Worm (Caenorhabditis elegans) whole organism, mixed stage, embryonic: ENCODE data around the gene marg-1.

Source experiments
- M03D4.4 ChIP-seq: sonication (generic microtip); optimal IDR thresholded peaks from 2 replicates; lab custom pipeline; 2017; ENCODE audit warnings: mild to moderate bottlenecking, missing genetic modification characterization, missing compliant biosample characterization
- blmp-1 ChIP-seq: fragments of 150-350 bp; optimal IDR thresholded peaks from 2 replicates; lab custom pipeline; 2014; ENCODE audit warnings: missing biosample characterization, missing genetic modification characterization
- ces-1 ChIP-seq: fragments of 150-350 bp; optimal IDR thresholded peaks from 2 replicates; lab custom pipeline; 2014; ENCODE audit warnings: missing biosample characterization, missing genetic modification reagents, missing genetic modification characterization
- elt-1 ChIP-seq: sonication (generic microtip); optimal IDR thresholded peaks from 2 replicates; lab custom pipeline; 2017; ENCODE audit warnings: missing genetic modification characterization, mild to moderate bottlenecking, missing compliant biosample characterization, antibody characterized with exemption, moderate library complexity, borderline replicate concordance; ENCODE audit not compliant: insufficient read depth
- elt-3 ChIP-seq: fragments of 150-350 bp; optimal IDR thresholded peaks from 2 replicates; lab custom pipeline; 2014; ENCODE audit warnings: missing biosample characterization, missing genetic modification characterization
- nhr-12 ChIP-seq: fragments of 150-350 bp; optimal IDR thresholded peaks from 2 replicates; lab custom pipeline; 2014; ENCODE audit warnings: missing biosample characterization, missing genetic modification characterization
- tbx-8 ChIP-seq: fragments of 200-800 bp; sonication (Bioruptor generic); optimal IDR thresholded peaks from 2 replicates; lab custom pipeline; 2018; ENCODE audit warnings: mild to moderate bottlenecking, missing genetic modification characterization, moderate library complexity, missing compliant biosample characterization
- unc-120 ChIP-seq: sonication (generic microtip); optimal IDR thresholded peaks from 2 replicates; lab custom pipeline; 2017; ENCODE audit warnings: missing genetic modification characterization, missing compliant biosample characterization; ENCODE audit not compliant: poor library complexity, severe bottlenecking
- ztf-11 ChIP-seq: fragments of 150-350 bp; optimal IDR thresholded peaks from 2 replicates; lab custom pipeline; 2014; ENCODE audit warnings: missing biosample characterization, missing genetic modification characterization

- no peak for TF ChIP-seq ces-1
- TF ChIP-seq nhr-12 = no peak
- TF ChIP-seq unc-120 (tag; lab: Kevin White, UChicago) = no peak
- no peak for TF ChIP-seq ztf-11
- TF ChIP-seq tbx-8 = no peak
- TF ChIP-seq blmp-1 (tag; lab: Kevin White, UChicago) = no peak
- TF ChIP-seq M03D4.4 (tag; lab: Kevin White, UChicago) = no peak
- TF ChIP-seq elt-1 = no peak
- TF ChIP-seq elt-3 (tag; lab: Kevin White, UChicago) = no peak
Observed at ce11 chrX:3756238-3756637, 24.7 kb downstream of the marg-1 start.
